Worm (Caenorhabditis elegans) whole organism, early embryonic: ENCODE results near the gene cri-2.

ENCODE experiments used
- B0310.2 ChIP-seq: sonication (generic microtip); optimal IDR thresholded peaks from 2 replicates; lab custom pipeline; 2016; ENCODE audit warnings: mild to moderate bottlenecking, missing genetic modification characterization, missing compliant biosample characterization
- aly-1 ChIP-seq: sonication (generic microtip); optimal IDR thresholded peaks from 2 replicates; lab custom pipeline; 2016; ENCODE audit warnings: missing genetic modification characterization, missing compliant biosample characterization
- ama-1 ChIP-seq: fragments of 150-350 bp; optimal IDR thresholded peaks from 2 replicates; lab custom pipeline; 2014
- ets-7 ChIP-seq: sonication (generic microtip); optimal IDR thresholded peaks from 2 replicates; lab custom pipeline; 2016; ENCODE audit warnings: missing genotype, missing genetic modification characterization, missing compliant biosample characterization
- flt-1 ChIP-seq: fragments of 200-800 bp; sonication (Bioruptor generic); IDR thresholded peaks from 2 replicates; pipeline ENCODE4 v1.3.6; 2022; ENCODE audit warnings: missing genetic modification characterization, missing compliant biosample characterization
- hmbx-1 ChIP-seq: sonication (generic microtip); optimal IDR thresholded peaks from 2 replicates; lab custom pipeline; 2016; ENCODE audit warnings: mild to moderate bottlenecking, missing genetic modification characterization, missing compliant biosample characterization
- tra-4 ChIP-seq: sonication (generic microtip); optimal IDR thresholded peaks from 2 replicates; lab custom pipeline; 2017; ENCODE audit warnings: missing genetic modification characterization, missing compliant biosample characterization

- TF ChIP-seq tra-4 (no peak), B0310.2 (tag; lab: Kevin White, UChicago) (no peak), aly-1 (tag; lab: Kevin White, UChicago) (no peak), ama-1 (lab: Kevin White, UChicago) (no peak), flt-1 (GFP tag; lab: Robert Waterston, UW) (no peak), ets-7 (no peak), hmbx-1 (no peak)
Observed at ce11 chrV:8217118-8217517, 15.5 kb downstream of the cri-2 start.
